Worm (Caenorhabditis elegans): ENCODE results near the gene C50F4.6.

Gene C50F4.6

ce11 chrV:9590317-9590716, 44.4 kb downstream of the C50F4.6 start, which contains the start of gene K09G1.2:
Gene K09G1.2, plus strand, starts transcription at chrV:9590617.
- no peak for TF ChIP-seq ceh-82 (tag; optimal IDR thresholded peaks at IDR 0.05)
- no peak for TF ChIP-seq nhr-28 (tag; optimal IDR thresholded peaks at IDR 0.05)
- no peak for TF ChIP-seq eor-1 (tag; optimal IDR thresholded peaks at IDR 0.05)
- no peak for TF ChIP-seq tbx-2 (tag; optimal IDR thresholded peaks at IDR 0.05)
- TF ChIP-seq ceh-9 (tag; optimal IDR thresholded peaks at IDR 0.05): no peak
- no peak for TF ChIP-seq aly-2 (tag; optimal IDR thresholded peaks at IDR 0.05)
- TF ChIP-seq ceh-16 (tag; optimal IDR thresholded peaks at IDR 0.05): no peak
- no peak for TF ChIP-seq nhr-67 (tag; optimal IDR thresholded peaks at IDR 0.05)
- TF ChIP-seq daf-12 (tag; optimal IDR thresholded peaks at IDR 0.05): no peak

All from whole organism, L3 larva.